Worm (Caenorhabditis elegans): ENCODE measurements around the gene F13H8.5.

Gene F13H8.5

DNA sequence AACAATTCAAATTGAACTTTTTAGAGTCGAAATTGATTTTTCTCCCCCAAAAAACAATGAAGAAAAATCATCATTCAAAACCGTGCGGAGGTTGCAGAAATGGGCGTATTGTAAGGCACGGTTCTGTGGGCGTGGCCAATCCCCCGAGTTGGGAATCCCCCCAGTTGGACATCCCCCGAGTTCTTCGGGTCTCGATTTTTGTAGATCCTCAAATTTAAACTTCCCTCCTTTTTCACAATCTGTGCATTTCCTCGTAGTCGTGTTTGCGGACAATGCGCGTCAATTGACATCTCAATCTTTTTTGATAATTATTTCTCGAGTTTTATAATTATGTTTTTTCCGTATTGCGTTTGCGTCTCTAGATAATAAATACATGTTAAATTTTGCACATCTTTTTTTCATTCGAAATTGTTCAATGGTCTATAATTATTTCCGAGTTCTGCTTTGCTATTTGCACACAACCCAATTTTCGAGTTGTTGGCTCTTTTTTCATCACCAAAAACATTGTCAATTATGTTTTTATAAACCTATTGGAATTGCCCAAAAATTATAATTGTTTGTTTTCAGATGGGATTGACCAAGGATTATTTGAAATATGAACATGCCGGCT, 14.0 kb upstream of the F13H8.5 start, which contains the start of gene F13H8.2 (continued):
- TF ChIP-seq dmd-9 (GFP tag; IDR thresholded peaks at IDR 0.05) (peak; percentile 71), ceh-32 (tag; optimal IDR thresholded peaks at IDR 0.05; ENCODE audit: poor library complexity) (no peak), mxl-3 (GFP tag; optimal IDR thresholded peaks at IDR 0.05) (peak; percentile 20), T26A8.4 (GFP tag; IDR thresholded peaks at IDR 0.05) (peak; percentile 76), ZK337.2 (GFP tag; IDR thresholded peaks at IDR 0.05) (peak; percentile 70; the same call in 1 of the 2 replicates), lin-15B (tag; optimal IDR thresholded peaks at IDR 0.05) (no peak), dve-1 (tag; optimal IDR thresholded peaks at IDR 0.05; ENCODE audit: insufficient read depth) (peak; percentile 40), lin-39 (tag; optimal IDR thresholded peaks at IDR 0.05) (no peak), ceh-62 (tag; optimal IDR thresholded peaks at IDR 0.05) (no peak), daf-19 (GFP tag; conservative IDR thresholded peaks at IDR 0.05) (0 out of 2 replicates have a peak, but pooled peaks have one; percentile 34), nhr-28 (tag; optimal IDR thresholded peaks at IDR 0.05) (peak; percentile 20), php-3 (GFP tag; IDR thresholded peaks at IDR 0.05) (0 out of 2 replicates have a peak, but pooled peaks have one; percentile 36), daf-16 (GFP tag; optimal IDR thresholded peaks at IDR 0.05) (peak in 1 of 2 experiments; percentile 5), daf-16 (tag; optimal IDR thresholded peaks at IDR 0.05) (peak; percentile 6), spr-3 (GFP tag; optimal IDR thresholded peaks at IDR 0.05) (no peak), daf-12 (tag; optimal IDR thresholded peaks at IDR 0.05) (no peak), cey-2 (tag; optimal IDR thresholded peaks at IDR 0.05; ENCODE audit: borderline replicate concordance, insufficient read depth) (no peak), lin-1 (GFP tag; IDR thresholded peaks at IDR 0.05) (peak; percentile 91), ZK546.5 (tag; optimal IDR thresholded peaks at IDR 0.05) (no peak), jun-1 (tag; optimal IDR thresholded peaks at IDR 0.05) (no peak), unc-62 (GFP tag; optimal IDR thresholded peaks at IDR 0.05 in 1 of 2) (peak in 1 of 2 experiments; percentile 37), unc-62 (tag; optimal IDR thresholded peaks at IDR 0.05) (no peak), tag-97 (GFP tag; IDR thresholded peaks at IDR 0.05) (no peak), ceh-28 (tag; optimal IDR thresholded peaks at IDR 0.05) (no peak), dpl-1 (GFP tag; optimal IDR thresholded peaks at IDR 0.05) (peak; percentile 95), aha-1 (tag) (no peak), R02D3.7 (tag; optimal IDR thresholded peaks at IDR 0.05) (no peak), D1046.2 (GFP tag; IDR thresholded peaks at IDR 0.05) (no peak), fos-1 (tag; optimal IDR thresholded peaks at IDR 0.05) (no peak), attf-4 (tag; optimal IDR thresholded peaks at IDR 0.05) (no peak), dmd-6 (GFP tag; IDR thresholded peaks at IDR 0.05) (peak; percentile 78), vab-7 (GFP tag; IDR thresholded peaks at IDR 0.05) (peak; percentile 77), lin-13 (GFP tag; optimal IDR thresholded peaks at IDR 0.05) (peak; percentile 28), fkh-10 (GFP tag; optimal IDR thresholded peaks at IDR 0.05) (no peak), unc-39 (tag; optimal IDR thresholded peaks at IDR 0.05) (no peak), hif-1 (tag; optimal IDR thresholded peaks at IDR 0.05) (peak in 1 of 2 experiments; percentile 58), lin-29 (GFP tag; IDR thresholded peaks at IDR 0.05) (0 out of 2 replicates have a peak, but pooled peaks have one; percentile 11), lin-38 (GFP tag; IDR thresholded peaks at IDR 0.05) (peak; percentile 89), ztf-7 (tag; optimal IDR thresholded peaks at IDR 0.05) (no peak), unc-130 (GFP tag; optimal IDR thresholded peaks at IDR 0.05) (peak; percentile 69), lsy-2 (tag; optimal IDR thresholded peaks at IDR 0.05) (peak; percentile 26 to 80), duxl-1 (tag; optimal IDR thresholded peaks at IDR 0.05; ENCODE audit: poor library complexity) (peak; percentile 41)

ce11 chrII:6267983-6268382, 12.1 kb upstream of the F13H8.5 start, which contains the start of gene F13H8.8:
Gene F13H8.8 (minus strand): TSS chrII:6268083.
- TF ChIP-seq hlh-30 (tag; optimal IDR thresholded peaks at IDR 0.05; ENCODE audit: insufficient read depth), result no peak
- no peak for TF ChIP-seq hlh-11 (tag; optimal IDR thresholded peaks at IDR 0.05)
- no peak for TF ChIP-seq Y48G9A.11 (GFP tag; IDR thresholded peaks at IDR 0.05)
- TF ChIP-seq nhr-28 (tag; optimal IDR thresholded peaks at IDR 0.05), result no peak
- TF ChIP-seq duxl-1 (tag; optimal IDR thresholded peaks at IDR 0.05; ENCODE audit: poor library complexity), result no peak
- no peak for TF ChIP-seq lim-7 (GFP tag; IDR thresholded peaks at IDR 0.05)

Measured in whole organism, L4 larva.